Worm (Caenorhabditis elegans) whole organism, midembryonic: ENCODE results near the gene R08C7.12.

Experiments used
- T22C8.4 ChIP-seq: fragments of 200-800 bp; sonication (Bioruptor generic); IDR thresholded peaks from 2 replicates; pipeline ENCODE4 v1.3.6; 2022; ENCODE audit warnings: missing genetic modification characterization, missing compliant biosample characterization
- cog-1 ChIP-seq: sonication (generic microtip); optimal IDR thresholded peaks from 2 replicates; lab custom pipeline; 2016; ENCODE audit warnings: missing genetic modification characterization, missing compliant biosample characterization
- flt-1 ChIP-seq: fragments of 200-800 bp; sonication (Bioruptor generic); IDR thresholded peaks from 2 replicates; pipeline ENCODE4 v1.3.6; 2022; ENCODE audit warnings: missing genetic modification characterization, missing compliant biosample characterization
- klf-2 ChIP-seq: fragments of 200-800 bp; sonication (Bioruptor generic); conservative IDR thresholded peaks from 2 replicates; pipeline ENCODE4 v1.3.6; 2022; ENCODE audit warnings: missing genetic modification reagents, missing genetic modification characterization, missing compliant biosample characterization
- med-1 ChIP-seq: sonication (generic microtip); optimal IDR thresholded peaks from 2 replicates; lab custom pipeline; 2017; ENCODE audit warnings: missing genetic modification characterization, mild to moderate bottlenecking, missing compliant biosample characterization, antibody characterized with exemption, missing genetic modification reagents; ENCODE audit not compliant: insufficient read depth
- ref-1 ChIP-seq: fragments of 200-800 bp; sonication (Bioruptor generic); conservative IDR thresholded peaks from 2 replicates; pipeline ENCODE4 v1.3.6; 2022; ENCODE audit warnings: missing genetic modification reagents, missing genetic modification characterization, missing compliant biosample characterization
- tab-1 ChIP-seq: fragments of 200-800 bp; sonication (Bioruptor generic); IDR thresholded peaks from 2 replicates; pipeline ENCODE4 v1.3.6; 2022; ENCODE audit warnings: missing genetic modification characterization, missing compliant biosample characterization
- ztf-23 ChIP-seq: fragments of 200-800 bp; sonication (Bioruptor generic); IDR thresholded peaks from 2 replicates; pipeline ENCODE4 v1.3.6; 2022; ENCODE audit warnings: missing genetic modification reagents, missing genetic modification characterization, missing compliant biosample characterization
- ztf-29 ChIP-seq: fragments of 200-800 bp; sonication (Bioruptor generic); IDR thresholded peaks from 2 replicates; pipeline ENCODE4 v1.3.6; 2022; ENCODE audit warnings: missing genetic modification reagents, missing genetic modification characterization, missing compliant biosample characterization

The R08C7.12 gene

DNA sequence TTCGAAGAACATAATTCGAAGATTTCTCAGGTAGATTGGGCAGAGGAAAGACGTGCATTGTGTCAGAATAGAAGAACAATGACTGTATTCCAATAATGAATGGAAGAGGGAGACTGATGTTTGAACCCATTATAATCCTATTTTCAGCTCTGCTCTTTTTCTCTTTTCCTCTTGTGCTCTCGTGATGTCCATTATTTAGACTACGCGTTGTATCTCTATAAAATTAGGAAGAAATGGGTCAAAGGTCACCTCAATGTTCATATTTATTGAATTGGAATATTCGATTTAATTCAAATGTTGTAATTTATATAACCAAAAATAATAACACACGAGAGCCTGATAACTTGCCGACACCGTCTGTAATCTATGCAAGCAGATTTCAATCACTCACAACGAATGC lies 10.3 kb upstream of the R08C7.12 start, which contains the start of gene fbxb-74:
TSS of gene fbxb-74 (minus strand) at position 101 of the 400 bp plus-strand sequence.
- TF ChIP-seq med-1 (GFP tag; lab: Kevin White, UChicago) (no peak), klf-2 (GFP tag; lab: Robert Waterston, UW) (no peak), cog-1 (no peak), ztf-29 (GFP tag; lab: Robert Waterston, UW) (no peak), flt-1 (GFP tag; lab: Robert Waterston, UW) (no peak), ztf-23 (GFP tag; lab: Robert Waterston, UW) (no peak), ref-1 (GFP tag; lab: Robert Waterston, UW) (no peak), tab-1 (GFP tag; lab: Robert Waterston, UW) (no peak), T22C8.4 (no peak)

- TF ChIP-seq cog-1 (no peak), ref-1 (GFP tag; lab: Robert Waterston, UW) (no peak), ztf-23 (GFP tag; lab: Robert Waterston, UW) (no peak), ztf-29 (GFP tag; lab: Robert Waterston, UW) (no peak), tab-1 (GFP tag; lab: Robert Waterston, UW) (no peak), T22C8.4 (no peak), klf-2 (GFP tag; lab: Robert Waterston, UW) (no peak), med-1 (GFP tag; lab: Kevin White, UChicago) (no peak), flt-1 (GFP tag; lab: Robert Waterston, UW) (no peak)
Observed at ce11 chrIV:4441077-4441476, 8.5 kb upstream of the R08C7.12 start, which contains the start of gene fbxb-75. Gene fbxb-75, minus strand, starts transcription at chrIV:4441177.

ce11 chrIV:4445711-4446290 lies 3.7 kb upstream of the R08C7.12 start, which contains the start of the genes wapl-1 and htz-1:
Gene wapl-1, minus strand, starts transcription at chrIV:4445740.
Gene htz-1, plus strand, starts transcription at chrIV:4446216.
- peak; percentile 80 for TF ChIP-seq flt-1 (GFP tag; lab: Robert Waterston, UW)
- TF ChIP-seq klf-2 (GFP tag; lab: Robert Waterston, UW), result no peak
- TF ChIP-seq T22C8.4, result no peak
- TF ChIP-seq tab-1 (GFP tag; lab: Robert Waterston, UW), result no peak
- 0 out of 2 replicates have a peak, but pooled peaks have one; percentile 54 for TF ChIP-seq ztf-23 (GFP tag; lab: Robert Waterston, UW)
- no peak for TF ChIP-seq med-1 (GFP tag; lab: Kevin White, UChicago)
- peak; percentile 32 for TF ChIP-seq cog-1
- no peak for TF ChIP-seq ref-1 (GFP tag; lab: Robert Waterston, UW)
- TF ChIP-seq ztf-29 (GFP tag; lab: Robert Waterston, UW), result no peak

DNA sequence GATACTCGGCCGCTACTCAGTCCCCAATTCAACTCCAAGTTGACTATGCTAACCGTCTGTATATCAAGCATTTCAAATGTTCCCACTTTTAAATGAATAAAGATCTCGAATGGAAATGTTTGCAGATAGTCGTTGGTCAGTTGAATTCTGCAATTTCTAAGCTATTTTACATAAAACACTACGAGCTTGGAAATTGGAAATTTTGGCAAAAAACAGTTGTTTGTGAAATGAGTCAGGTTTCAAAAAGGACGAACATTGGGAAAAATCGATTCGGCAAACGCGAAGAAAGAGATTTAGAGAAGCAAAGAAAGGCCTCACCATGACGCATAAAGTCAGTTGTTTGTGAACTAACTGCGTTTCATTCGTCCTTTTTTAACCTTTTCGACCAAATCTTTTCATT lies 2.7 kb upstream of the R08C7.12 start:
- TF ChIP-seq T22C8.4, result peak; percentile 82
- TF ChIP-seq tab-1 (GFP tag; lab: Robert Waterston, UW), result no peak

DNA sequence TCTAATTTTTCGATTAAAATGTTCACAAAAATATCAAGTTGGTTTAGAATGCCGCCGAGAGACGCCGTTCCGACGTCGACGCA lies 2.4 kb upstream of the R08C7.12 start, which contains the start of gene chat-1:
TSS of gene chat-1 (plus strand) at position 48 of the 83 bp plus-strand sequence.
- TF ChIP-seq med-1 (GFP tag; lab: Kevin White, UChicago) (no peak), T22C8.4 (0 out of 2 replicates have a peak, but pooled peaks have one; percentile 1)

DNA sequence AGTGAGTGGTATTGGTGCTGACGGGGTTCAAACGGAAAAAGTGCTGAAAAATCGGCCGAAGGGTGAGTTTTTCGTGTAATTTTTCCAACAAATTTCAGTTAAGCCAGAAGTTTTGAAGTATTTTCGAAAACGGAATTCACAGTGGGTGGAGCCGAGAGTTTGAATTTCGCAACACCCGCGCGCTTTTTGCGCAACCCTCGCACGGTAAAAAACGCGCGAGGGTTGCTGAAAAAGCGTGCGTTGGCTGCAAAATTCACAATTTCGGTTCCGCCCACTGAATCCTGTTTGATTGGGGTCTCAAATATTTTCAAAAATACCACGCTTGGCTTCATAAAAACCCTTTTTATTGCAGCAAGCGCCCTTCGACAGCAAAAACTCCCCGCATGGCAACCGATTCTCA lies 2.2 kb upstream of the R08C7.12 start:
- TF ChIP-seq flt-1 (GFP tag; lab: Robert Waterston, UW) (no peak), cog-1 (no peak), ztf-29 (GFP tag; lab: Robert Waterston, UW) (no peak), ref-1 (GFP tag; lab: Robert Waterston, UW) (no peak), med-1 (GFP tag; lab: Kevin White, UChicago) (no peak), ztf-23 (GFP tag; lab: Robert Waterston, UW) (no peak), klf-2 (GFP tag; lab: Robert Waterston, UW) (no peak), tab-1 (GFP tag; lab: Robert Waterston, UW) (no peak), T22C8.4 (no peak)

DNA sequence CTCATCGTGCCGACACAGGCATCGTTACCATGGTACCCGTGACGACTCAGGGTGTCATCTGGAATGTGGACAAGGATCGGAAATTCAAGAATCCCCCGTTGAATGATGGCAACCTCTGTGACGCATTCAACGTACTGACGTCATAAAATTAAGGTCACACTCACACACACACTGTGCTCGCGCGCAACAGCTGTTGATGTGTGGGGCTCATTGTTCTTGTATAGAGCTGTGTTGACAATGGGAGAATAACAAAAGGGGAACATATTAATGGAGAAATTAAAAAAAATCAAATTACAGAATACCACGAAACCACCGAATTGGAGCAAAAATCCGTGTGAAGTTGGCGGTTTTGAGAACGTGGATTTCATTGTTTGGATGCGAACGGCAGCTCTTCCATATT lies 1.2 kb upstream of the R08C7.12 start:
- TF ChIP-seq tab-1 (GFP tag; lab: Robert Waterston, UW), result no peak
- no peak for TF ChIP-seq T22C8.4
- no peak for TF ChIP-seq ztf-29 (GFP tag; lab: Robert Waterston, UW)
- no peak for TF ChIP-seq cog-1
- TF ChIP-seq flt-1 (GFP tag; lab: Robert Waterston, UW), result no peak
- TF ChIP-seq ref-1 (GFP tag; lab: Robert Waterston, UW), result no peak
- no peak for TF ChIP-seq klf-2 (GFP tag; lab: Robert Waterston, UW)
- no peak for TF ChIP-seq med-1 (GFP tag; lab: Kevin White, UChicago)
- no peak for TF ChIP-seq ztf-23 (GFP tag; lab: Robert Waterston, UW)

DNA sequence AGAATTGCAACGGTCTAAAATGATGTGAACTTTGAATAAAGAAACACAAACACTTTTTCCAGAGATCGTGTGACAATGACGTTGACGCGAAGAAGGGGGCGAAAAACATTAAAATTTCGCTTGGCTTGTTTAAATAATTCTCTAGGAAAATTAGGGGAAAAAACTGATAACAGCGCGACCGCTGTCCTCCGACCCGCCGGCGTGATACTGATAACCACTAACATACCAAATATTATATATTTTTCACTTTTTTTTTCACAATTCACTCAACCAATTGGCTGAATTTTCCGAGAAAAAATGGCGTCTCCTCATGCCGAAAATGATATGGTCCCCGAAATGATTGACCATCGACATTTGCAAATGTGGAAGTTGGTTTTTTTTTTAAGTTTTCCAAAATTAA lies 304 bp downstream of the R08C7.12 start:
- TF ChIP-seq ztf-29 (GFP tag; lab: Robert Waterston, UW) (no peak), klf-2 (GFP tag; lab: Robert Waterston, UW) (no peak), med-1 (GFP tag; lab: Kevin White, UChicago) (no peak), T22C8.4 (no peak), cog-1 (no peak), tab-1 (GFP tag; lab: Robert Waterston, UW) (no peak), flt-1 (GFP tag; lab: Robert Waterston, UW) (no peak), ztf-23 (GFP tag; lab: Robert Waterston, UW) (no peak), ref-1 (GFP tag; lab: Robert Waterston, UW) (no peak)

DNA sequence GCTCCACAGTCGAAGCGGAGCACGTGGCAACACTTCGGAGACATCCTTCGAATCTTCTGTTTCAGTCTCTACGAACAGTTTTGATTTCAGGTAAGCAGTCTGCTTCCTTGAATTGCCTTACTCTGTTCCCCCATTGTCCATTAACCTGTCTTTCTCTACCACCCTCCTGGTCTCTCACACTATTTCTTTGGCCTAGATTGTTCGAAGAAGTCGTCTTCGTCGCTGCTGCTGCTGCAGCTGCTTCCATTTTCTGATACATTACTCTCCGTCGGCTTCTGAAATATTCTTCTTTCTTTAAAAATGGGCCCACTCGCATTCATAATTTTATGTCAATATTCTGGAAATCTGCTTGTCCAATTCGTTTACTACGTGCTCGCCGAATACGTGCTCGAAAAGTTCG lies 2.0 kb downstream of the R08C7.12 start, which contains the start of gene R08C7.1:
TSS of gene R08C7.1 (plus strand) at position 301 of the 400 bp plus-strand sequence.
- TF ChIP-seq tab-1 (GFP tag; lab: Robert Waterston, UW) (no peak), med-1 (GFP tag; lab: Kevin White, UChicago) (no peak), klf-2 (GFP tag; lab: Robert Waterston, UW) (no peak), ztf-23 (GFP tag; lab: Robert Waterston, UW) (no peak), cog-1 (no peak), flt-1 (GFP tag; lab: Robert Waterston, UW) (no peak), ref-1 (GFP tag; lab: Robert Waterston, UW) (no peak), ztf-29 (GFP tag; lab: Robert Waterston, UW) (no peak), T22C8.4 (no peak)
